5 worm cellular contexts compared by ENCODE assay signal in genomic region chrII:13609655-13610054, ce11.
TF ChIP-seq lines count a peak whose summit lies in the region.

Gene gst-20 (minus strand): TSS chrII:13609824.

TF ChIP-seq in whole organism, L1 larva, 84 proteins besides CTCF, POLR2A, EP300 and RAD21 (continued from another document and continues in another):
- TF ChIP-seq nhr-47 (tag; optimal IDR thresholded peaks at IDR 0.05; lab: Kevin White, UChicago), result peak; percentile 52
- peak; percentile 57 for TF ChIP-seq mep-1 (tag; optimal IDR thresholded peaks at IDR 0.05; lab: Kevin White, UChicago)
- TF ChIP-seq vab-15 (tag; optimal IDR thresholded peaks at IDR 0.05; lab: Kevin White, UChicago), result no peak
- no peak for TF ChIP-seq F16B12.6 (tag; optimal IDR thresholded peaks at IDR 0.05; lab: Kevin White, UChicago)
- no peak for TF ChIP-seq fos-1 (tag; optimal IDR thresholded peaks at IDR 0.05; lab: Kevin White, UChicago)
- no peak for TF ChIP-seq jun-1 (tag; optimal IDR thresholded peaks at IDR 0.05; lab: Kevin White, UChicago)
- TF ChIP-seq ceh-82 (tag; optimal IDR thresholded peaks at IDR 0.05; lab: Kevin White, UChicago), result peak in 2 of 3 experiments; percentile 7 to 18
- TF ChIP-seq unc-62 (GFP tag; optimal IDR thresholded peaks at IDR 0.05; lab: Kevin White, UChicago), result no peak
- TF ChIP-seq snu-23 (GFP tag; optimal IDR thresholded peaks at IDR 0.05; lab: Kevin White, UChicago), result peak; percentile 63
- peak; percentile 84 for TF ChIP-seq pag-3 (tag; optimal IDR thresholded peaks at IDR 0.05; lab: Kevin White, UChicago; ENCODE audit: borderline replicate concordance, insufficient read depth)
- peak; percentile 72 for TF ChIP-seq nhr-71 (tag; optimal IDR thresholded peaks at IDR 0.05; lab: Kevin White, UChicago)
- no peak for TF ChIP-seq ztf-4 (tag; optimal IDR thresholded peaks at IDR 0.05; lab: Kevin White, UChicago)
- peak; percentile 66 for TF ChIP-seq tbx-2 (tag; optimal IDR thresholded peaks at IDR 0.05; lab: Kevin White, UChicago)
- TF ChIP-seq fkh-4 (tag; optimal IDR thresholded peaks at IDR 0.05; lab: Kevin White, UChicago; ENCODE audit: borderline replicate concordance), result no peak
- TF ChIP-seq swsn-7 (tag; optimal IDR thresholded peaks at IDR 0.05; lab: Kevin White, UChicago), result peak; percentile 12
- peak; percentile 18 to 26 for TF ChIP-seq lsy-2 (tag; optimal IDR thresholded peaks at IDR 0.05; lab: Kevin White, UChicago)
- TF ChIP-seq hlh-17 (GFP tag; optimal IDR thresholded peaks at IDR 0.05; lab: Kevin White, UChicago; ENCODE audit: borderline replicate concordance), result no peak
- TF ChIP-seq mef-2 (tag; optimal IDR thresholded peaks at IDR 0.05; lab: Kevin White, UChicago), result no peak
- TF ChIP-seq lin-35 (GFP tag; optimal IDR thresholded peaks at IDR 0.05; lab: Kevin White, UChicago), result peak in 1 of 2 experiments; percentile 64
- TF ChIP-seq hlh-4 (tag; optimal IDR thresholded peaks at IDR 0.05; lab: Kevin White, UChicago), result no peak
- no peak for TF ChIP-seq ama-1 (optimal IDR thresholded peaks at IDR 0.05; lab: Kevin White, UChicago)
- no peak for TF ChIP-seq aha-1 (tag; optimal IDR thresholded peaks at IDR 0.05; lab: Kevin White, UChicago)
- no peak for TF ChIP-seq zip-4 (GFP tag; optimal IDR thresholded peaks at IDR 0.05; lab: Kevin White, UChicago)
- TF ChIP-seq unc-130 (tag; optimal IDR thresholded peaks at IDR 0.05; lab: Kevin White, UChicago), result no peak
- no peak for TF ChIP-seq tlp-1 (tag; optimal IDR thresholded peaks at IDR 0.05; lab: Kevin White, UChicago)
- no peak for TF ChIP-seq lin-39 (tag; optimal IDR thresholded peaks at IDR 0.05; lab: Kevin White, UChicago)

TF ChIP-seq in whole organism, L2 larva, 48 proteins besides CTCF, POLR2A, EP300 and RAD21 (continued from another document):
- TF ChIP-seq sma-9 (GFP tag; optimal IDR thresholded peaks at IDR 0.05; lab: Kevin White, UChicago) (peak; percentile 91), sma-9 (tag; optimal IDR thresholded peaks at IDR 0.05; lab: Kevin White, UChicago) (no peak), ZK546.5 (tag; optimal IDR thresholded peaks at IDR 0.05; lab: Kevin White, UChicago) (no peak), unc-55 (GFP tag; optimal IDR thresholded peaks at IDR 0.05; lab: Kevin White, UChicago) (no peak), nhr-11 (tag; optimal IDR thresholded peaks at IDR 0.05; lab: Kevin White, UChicago) (no peak), nhr-25 (tag; optimal IDR thresholded peaks at IDR 0.05; lab: Kevin White, UChicago) (peak; percentile 76), skn-1 (tag; optimal IDR thresholded peaks at IDR 0.05; lab: Kevin White, UChicago) (peak; percentile 36), nhr-21 (tag; optimal IDR thresholded peaks at IDR 0.05; lab: Kevin White, UChicago) (peak; percentile 68), mdl-1 (tag; optimal IDR thresholded peaks at IDR 0.05; lab: Kevin White, UChicago) (peak; percentile 35 to 76), elt-3 (tag; optimal IDR thresholded peaks at IDR 0.05; lab: Kevin White, UChicago) (no peak), nhr-10 (tag; optimal IDR thresholded peaks at IDR 0.05; lab: Kevin White, UChicago) (no peak), Y55F3AM.14 (GFP tag; optimal IDR thresholded peaks at IDR 0.05; lab: Kevin White, UChicago) (no peak), ama-1 (optimal IDR thresholded peaks at IDR 0.05; lab: Kevin White, UChicago) (no peak), sem-4 (tag; optimal IDR thresholded peaks at IDR 0.05; lab: Kevin White, UChicago) (no peak)

TF ChIP-seq in whole organism, L3 larva, 47 proteins besides CTCF, POLR2A, EP300 and RAD21 (continued from another document):
- peak; percentile 68 for TF ChIP-seq nhr-43 (tag; optimal IDR thresholded peaks at IDR 0.05; lab: Kevin White, UChicago; ENCODE audit: poor library complexity, severe bottlenecking)
- no peak for TF ChIP-seq nhr-12 (tag; optimal IDR thresholded peaks at IDR 0.05; lab: Kevin White, UChicago)
- peak; percentile 75 for TF ChIP-seq pha-4 (tag; optimal IDR thresholded peaks at IDR 0.05; lab: Kevin White, UChicago)

TF ChIP-seq in whole organism, L4 larva, 104 proteins besides CTCF, POLR2A, EP300 and RAD21 (continued from another document):
- TF ChIP-seq mdl-1 (tag; optimal IDR thresholded peaks at IDR 0.05; lab: Kevin White, UChicago), result peak in 1 of 2 experiments; percentile 85
- TF ChIP-seq tag-97 (GFP tag; IDR thresholded peaks at IDR 0.05; lab: Robert Waterston, UW), result no peak
- TF ChIP-seq nhr-102 (tag; optimal IDR thresholded peaks at IDR 0.05; lab: Kevin White, UChicago), result peak; percentile 50
- peak; percentile 78 for TF ChIP-seq hlh-11 (tag; optimal IDR thresholded peaks at IDR 0.05; lab: Kevin White, UChicago)
- TF ChIP-seq lin-38 (GFP tag; IDR thresholded peaks at IDR 0.05; lab: Robert Waterston, UW), result no peak
- TF ChIP-seq nhr-28 (tag; optimal IDR thresholded peaks at IDR 0.05; lab: Kevin White, UChicago), result peak; percentile 72
- no peak for TF ChIP-seq ceh-20 (GFP tag; IDR thresholded peaks at IDR 0.05; lab: Robert Waterston, UW)
- no peak for TF ChIP-seq pha-4 (GFP tag; IDR thresholded peaks at IDR 0.05; lab: Robert Waterston, UW)
- no peak for TF ChIP-seq pha-4 (tag; optimal IDR thresholded peaks at IDR 0.05; lab: Kevin White, UChicago)
- TF ChIP-seq set-16 (GFP tag; IDR thresholded peaks at IDR 0.05; lab: Robert Waterston, UW), result no peak
- TF ChIP-seq zfp-2 (tag; optimal IDR thresholded peaks at IDR 0.05; lab: Kevin White, UChicago), result no peak
- TF ChIP-seq tra-1 (GFP tag; IDR thresholded peaks at IDR 0.05; lab: Robert Waterston, UW), result no peak
- no peak for TF ChIP-seq nhr-237 (tag; optimal IDR thresholded peaks at IDR 0.05; lab: Kevin White, UChicago)
- no peak for TF ChIP-seq F37D6.2 (tag; optimal IDR thresholded peaks at IDR 0.05; lab: Kevin White, UChicago)
- TF ChIP-seq dmd-9 (GFP tag; IDR thresholded peaks at IDR 0.05; lab: Robert Waterston, UW), result no peak
- TF ChIP-seq pqm-1 (tag; optimal IDR thresholded peaks at IDR 0.05; lab: Kevin White, UChicago), result peak; percentile 62
- peak; percentile 32 for TF ChIP-seq dpl-1 (GFP tag; optimal IDR thresholded peaks at IDR 0.05; lab: Kevin White, UChicago)
- TF ChIP-seq nhr-6 (tag; optimal IDR thresholded peaks at IDR 0.05; lab: Kevin White, UChicago), result peak; percentile 22
- no peak for TF ChIP-seq fos-1 (tag; optimal IDR thresholded peaks at IDR 0.05; lab: Kevin White, UChicago)
- TF ChIP-seq F10B5.3 (tag; optimal IDR thresholded peaks at IDR 0.05; lab: Kevin White, UChicago), result no peak
- TF ChIP-seq lin-29 (GFP tag; IDR thresholded peaks at IDR 0.05; lab: Robert Waterston, UW), result no peak
- TF ChIP-seq F26F4.8 (GFP tag; conservative IDR thresholded peaks at IDR 0.05; lab: Robert Waterston, UW), result no peak
- TF ChIP-seq mxl-2 (GFP tag; conservative IDR thresholded peaks at IDR 0.05; lab: Robert Waterston, UW), result no peak
- no peak for TF ChIP-seq daf-12 (tag; optimal IDR thresholded peaks at IDR 0.05; lab: Kevin White, UChicago)
- TF ChIP-seq snpc-1.2 (GFP tag; IDR thresholded peaks at IDR 0.05; lab: Robert Waterston, UW), result no peak
- TF ChIP-seq egl-43 (GFP tag; IDR thresholded peaks at IDR 0.05; lab: Robert Waterston, UW), result no peak
- TF ChIP-seq vab-7 (GFP tag; IDR thresholded peaks at IDR 0.05; lab: Robert Waterston, UW), result no peak
- TF ChIP-seq dve-1 (tag; optimal IDR thresholded peaks at IDR 0.05; lab: Kevin White, UChicago; ENCODE audit: insufficient read depth), result peak; percentile 75
- no peak for TF ChIP-seq daf-16 (GFP tag; optimal IDR thresholded peaks at IDR 0.05; lab: Kevin White, UChicago)
- TF ChIP-seq daf-16 (tag; optimal IDR thresholded peaks at IDR 0.05; lab: Kevin White, UChicago), result peak; percentile 84
- no peak for TF ChIP-seq dmd-8 (GFP tag; IDR thresholded peaks at IDR 0.05; lab: Robert Waterston, UW)
- TF ChIP-seq fkh-10 (GFP tag; optimal IDR thresholded peaks at IDR 0.05; lab: Kevin White, UChicago), result no peak
- TF ChIP-seq arid-1 (GFP tag; conservative IDR thresholded peaks at IDR 0.05; lab: Robert Waterston, UW), result no peak
- peak in 1 of 2 experiments; percentile 18 for TF ChIP-seq lsy-2 (tag; optimal IDR thresholded peaks at IDR 0.05; lab: Kevin White, UChicago)
- no peak for TF ChIP-seq zip-11 (GFP tag; IDR thresholded peaks at IDR 0.05; lab: Robert Waterston, UW)
- TF ChIP-seq dmd-6 (GFP tag; IDR thresholded peaks at IDR 0.05; lab: Robert Waterston, UW), result peak; percentile 79
- TF ChIP-seq lin-13 (GFP tag; optimal IDR thresholded peaks at IDR 0.05; lab: Kevin White, UChicago), result no peak

TF ChIP-seq in whole organism, late embryonic, 69 proteins besides CTCF, POLR2A, EP300 and RAD21 (continued from another document):
- no peak for TF ChIP-seq pros-1 (tag; optimal IDR thresholded peaks at IDR 0.05; lab: Kevin White, UChicago)
- no peak for TF ChIP-seq dmd-4 (tag; optimal IDR thresholded peaks at IDR 0.05; lab: Kevin White, UChicago; ENCODE audit: borderline replicate concordance)
- no peak for TF ChIP-seq unc-42 (tag; optimal IDR thresholded peaks at IDR 0.05; lab: Kevin White, UChicago)
- no peak for TF ChIP-seq ttx-3 (tag; optimal IDR thresholded peaks at IDR 0.05; lab: Kevin White, UChicago)
- TF ChIP-seq ceh-34 (tag; optimal IDR thresholded peaks at IDR 0.05; lab: Kevin White, UChicago), result no peak
TF ChIP-seq in whole organism, late embryonic: peak in this region for 3.
